ENCODE assay signal across 1 fruit fly cellular context in the genomic region with DNA sequence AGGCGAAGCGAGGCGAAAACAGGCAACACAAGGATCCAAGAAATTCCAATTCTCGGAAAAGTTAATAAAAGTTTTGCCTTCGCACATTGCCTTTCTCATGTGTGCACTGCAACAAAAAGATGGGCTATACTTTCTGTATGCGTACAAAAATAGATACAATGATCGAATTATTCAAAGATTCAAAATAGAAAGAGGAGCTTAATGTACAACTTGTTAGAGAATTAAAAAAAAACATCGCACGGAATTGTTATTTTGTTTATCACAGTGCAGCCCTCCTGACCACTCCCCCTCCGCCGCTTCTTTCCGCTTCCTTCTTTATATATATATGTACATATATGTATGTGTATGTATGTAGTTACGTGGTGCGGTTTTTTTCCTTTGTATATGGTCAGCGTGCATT.
TF ChIP-seq lines count a peak whose summit lies in the region.

No protein-coding gene starts in this region.

TF ChIP-seq in whole organism, embryonic, 481 proteins besides CTCF, POLR2A, EP300 and RAD21 (continued from another document and continues in another):
- TF ChIP-seq CG7928 (GFP tag; optimal IDR thresholded peaks at IDR 0.05; lab: Kevin White, UChicago): no peak
- TF ChIP-seq hkb (optimal IDR thresholded peaks at IDR 0.05; lab: Kevin White, UChicago): no peak
- no peak for TF ChIP-seq hkb (GFP tag; IDR thresholded peaks at IDR 0.05; lab: Robert Waterston, UW)
- TF ChIP-seq grn (GFP tag; optimal IDR thresholded peaks at IDR 0.05; lab: Kevin White, UChicago): no peak
- TF ChIP-seq fu2 (GFP tag; optimal IDR thresholded peaks at IDR 0.05; lab: Kevin White, UChicago): no peak
- TF ChIP-seq CG10979 (tag; optimal IDR thresholded peaks at IDR 0.05; lab: Kevin White, UChicago): peak; percentile 49
- TF ChIP-seq CG3065 (GFP tag; optimal IDR thresholded peaks at IDR 0.05; lab: Kevin White, UChicago): no peak
- no peak for TF ChIP-seq Doc3 (GFP tag; IDR thresholded peaks at IDR 0.05; lab: Robert Waterston, UW; ENCODE audit: partially characterized antibody)
- no peak for TF ChIP-seq CG10431 (GFP tag; optimal IDR thresholded peaks at IDR 0.05; lab: Kevin White, UChicago)
- no peak for TF ChIP-seq Fer1 (GFP tag; optimal IDR thresholded peaks at IDR 0.05; lab: Kevin White, UChicago)
- TF ChIP-seq Mrtf (GFP tag; IDR thresholded peaks at IDR 0.05; lab: Robert Waterston, UW): no peak; the same call in 2 of the 3 replicates
- no peak for TF ChIP-seq CG4730 (GFP tag; IDR thresholded peaks at IDR 0.05; lab: Robert Waterston, UW)
- TF ChIP-seq D19A (tag; optimal IDR thresholded peaks at IDR 0.05; lab: Kevin White, UChicago): no peak
- TF ChIP-seq CG3847 (GFP tag; IDR thresholded peaks at IDR 0.05; lab: Robert Waterston, UW): no peak
- TF ChIP-seq CG34422 (GFP tag; IDR thresholded peaks at IDR 0.05; lab: Robert Waterston, UW): peak; percentile 31; the same call in 1 of the 3 replicates
- TF ChIP-seq Fer2 (tag; optimal IDR thresholded peaks at IDR 0.05; lab: Kevin White, UChicago): no peak
- TF ChIP-seq klu (GFP tag; IDR thresholded peaks at IDR 0.05; lab: Robert Waterston, UW): no peak
- no peak for TF ChIP-seq lov (optimal IDR thresholded peaks at IDR 0.05; lab: Kevin White, UChicago)
- TF ChIP-seq lov (GFP tag; IDR thresholded peaks at IDR 0.05; lab: Robert Waterston, UW): no peak
- TF ChIP-seq tup (GFP tag; optimal IDR thresholded peaks at IDR 0.05; lab: Kevin White, UChicago): no peak
- TF ChIP-seq dati (GFP tag; IDR thresholded peaks at IDR 0.05; lab: Robert Waterston, UW): no peak
- TF ChIP-seq NC2β (GFP tag; optimal IDR thresholded peaks at IDR 0.05; lab: Kevin White, UChicago): no peak
- TF ChIP-seq Dref (GFP tag; IDR thresholded peaks at IDR 0.05; lab: Robert Waterston, UW): no peak
- TF ChIP-seq cg (GFP tag; optimal IDR thresholded peaks at IDR 0.05; lab: Kevin White, UChicago): no peak
- peak; percentile 8; the same call in 1 of the 3 replicates for TF ChIP-seq ase (GFP tag; IDR thresholded peaks at IDR 0.05; lab: Robert Waterston, UW)
- TF ChIP-seq pnt (GFP tag; optimal IDR thresholded peaks at IDR 0.05; lab: Kevin White, UChicago): no peak
- no peak for TF ChIP-seq Optix (GFP tag; IDR thresholded peaks at IDR 0.05; lab: Robert Waterston, UW)
- TF ChIP-seq Asciz (GFP tag; optimal IDR thresholded peaks at IDR 0.05; lab: Kevin White, UChicago): peak; percentile 21
- TF ChIP-seq CG7556 (GFP tag; optimal IDR thresholded peaks at IDR 0.05; lab: Kevin White, UChicago): no peak
- TF ChIP-seq CG5953 (GFP tag; IDR thresholded peaks at IDR 0.05; lab: Robert Waterston, UW): no peak
- no peak for TF ChIP-seq CG6813 (GFP tag; optimal IDR thresholded peaks at IDR 0.05; lab: Kevin White, UChicago)
- TF ChIP-seq CG12769 (tag; optimal IDR thresholded peaks at IDR 0.05; lab: Kevin White, UChicago): no peak
- TF ChIP-seq CG7839 (tag; optimal IDR thresholded peaks at IDR 0.05; lab: Kevin White, UChicago): peak; percentile 28
- peak; percentile 42; the same call in 1 of the 2 replicates for TF ChIP-seq CG17328 (GFP tag; IDR thresholded peaks at IDR 0.05; lab: Robert Waterston, UW)
- TF ChIP-seq Mes4 (GFP tag; optimal IDR thresholded peaks at IDR 0.05; lab: Kevin White, UChicago): no peak
- no peak for TF ChIP-seq Stat92E (GFP tag; optimal IDR thresholded peaks at IDR 0.05; lab: Kevin White, UChicago)
- TF ChIP-seq CG15269 (tag; optimal IDR thresholded peaks at IDR 0.05; lab: Kevin White, UChicago): no peak
- TF ChIP-seq CG17912 (GFP tag; optimal IDR thresholded peaks at IDR 0.05; lab: Kevin White, UChicago): no peak
- TF ChIP-seq ash1 (GFP tag; optimal IDR thresholded peaks at IDR 0.05; lab: Kevin White, UChicago): no peak
- 0 out of 3 replicates have a peak, but pooled peaks have one; percentile 15 for TF ChIP-seq Aef1 (GFP tag; IDR thresholded peaks at IDR 0.05; lab: Robert Waterston, UW)
- TF ChIP-seq CG2889 (GFP tag; IDR thresholded peaks at IDR 0.05; lab: Robert Waterston, UW): no peak
- TF ChIP-seq CG31441 (GFP tag; IDR thresholded peaks at IDR 0.05; lab: Robert Waterston, UW): no peak; the same call in 1 of the 2 replicates
- no peak for TF ChIP-seq jing (GFP tag; optimal IDR thresholded peaks at IDR 0.05; lab: Kevin White, UChicago)
- TF ChIP-seq CG8388 (GFP tag; optimal IDR thresholded peaks at IDR 0.05; lab: Kevin White, UChicago): peak; percentile 51
- no peak for TF ChIP-seq MTF-1 (GFP tag; optimal IDR thresholded peaks at IDR 0.05; lab: Kevin White, UChicago; ENCODE audit: borderline replicate concordance)
- TF ChIP-seq ewg (GFP tag; optimal IDR thresholded peaks at IDR 0.05; lab: Kevin White, UChicago): peak; percentile 4
- TF ChIP-seq jumu (GFP tag; optimal IDR thresholded peaks at IDR 0.05; lab: Kevin White, UChicago): no peak
- TF ChIP-seq gsb (GFP tag; IDR thresholded peaks at IDR 0.05; lab: Robert Waterston, UW): no peak
- TF ChIP-seq shn (GFP tag; optimal IDR thresholded peaks at IDR 0.05; lab: Kevin White, UChicago): no peak
- TF ChIP-seq slou (GFP tag; optimal IDR thresholded peaks at IDR 0.05; lab: Kevin White, UChicago): no peak
- TF ChIP-seq Ptx1 (GFP tag; IDR thresholded peaks at IDR 0.05; lab: Robert Waterston, UW): peak; percentile 42; the same call in 1 of the 2 replicates
- no peak for TF ChIP-seq dan (GFP tag; IDR thresholded peaks at IDR 0.05; lab: Robert Waterston, UW)
- no peak for TF ChIP-seq pzg (GFP tag; optimal IDR thresholded peaks at IDR 0.05; lab: Kevin White, UChicago)
- TF ChIP-seq CG5180 (GFP tag; optimal IDR thresholded peaks at IDR 0.05; lab: Kevin White, UChicago): no peak
- no peak for TF ChIP-seq CG33213 (GFP tag; optimal IDR thresholded peaks at IDR 0.05; lab: Kevin White, UChicago)
- no peak for TF ChIP-seq CG10543 (GFP tag; optimal IDR thresholded peaks at IDR 0.05; lab: Kevin White, UChicago)
- TF ChIP-seq usp (GFP tag; optimal IDR thresholded peaks at IDR 0.05; lab: Kevin White, UChicago): no peak
- TF ChIP-seq unc-4 (GFP tag; IDR thresholded peaks at IDR 0.05; lab: Robert Waterston, UW; ENCODE audit: partially characterized antibody): no peak
- no peak for TF ChIP-seq sob (GFP tag; IDR thresholded peaks at IDR 0.05; lab: Robert Waterston, UW)
- TF ChIP-seq BEAF-32 (GFP tag; optimal IDR thresholded peaks at IDR 0.05; lab: Kevin White, UChicago): no peak
- peak; percentile 35 for TF ChIP-seq CoRest (tag; optimal IDR thresholded peaks at IDR 0.05; lab: Kevin White, UChicago)
- no peak for TF ChIP-seq Dp (GFP tag; optimal IDR thresholded peaks at IDR 0.05; lab: Kevin White, UChicago)
- TF ChIP-seq CG6254 (GFP tag; optimal IDR thresholded peaks at IDR 0.05; lab: Kevin White, UChicago): no peak
- no peak for TF ChIP-seq seq (GFP tag; IDR thresholded peaks at IDR 0.05; lab: Robert Waterston, UW)
- TF ChIP-seq unpg (GFP tag; optimal IDR thresholded peaks at IDR 0.05; lab: Kevin White, UChicago): peak; percentile 48
- peak; percentile 84 for TF ChIP-seq Drgx (GFP tag; IDR thresholded peaks at IDR 0.05; lab: Robert Waterston, UW)
- TF ChIP-seq Abd-B (GFP tag; optimal IDR thresholded peaks at IDR 0.05; lab: Kevin White, UChicago): no peak
- TF ChIP-seq CG11696 (GFP tag; IDR thresholded peaks at IDR 0.05; lab: Robert Waterston, UW): no peak
- peak; percentile 70 to 84 for TF ChIP-seq bsh (GFP tag; optimal IDR thresholded peaks at IDR 0.05; lab: Kevin White, UChicago)
- no peak for TF ChIP-seq CG2120 (GFP tag; optimal IDR thresholded peaks at IDR 0.05; lab: Kevin White, UChicago)
- no peak for TF ChIP-seq Atf-2 (GFP tag; optimal IDR thresholded peaks at IDR 0.05; lab: Kevin White, UChicago)
- TF ChIP-seq CG15514 (GFP tag; optimal IDR thresholded peaks at IDR 0.05; lab: Kevin White, UChicago): no peak
- TF ChIP-seq CG18619 (GFP tag; optimal IDR thresholded peaks at IDR 0.05; lab: Kevin White, UChicago): no peak
- TF ChIP-seq CG15601 (tag; optimal IDR thresholded peaks at IDR 0.05; lab: Kevin White, UChicago): peak; percentile 53
- TF ChIP-seq gce (GFP tag; IDR thresholded peaks at IDR 0.05; lab: Robert Waterston, UW): no peak
- TF ChIP-seq CG4424 (GFP tag; optimal IDR thresholded peaks at IDR 0.05; lab: Kevin White, UChicago): peak; percentile 49
- TF ChIP-seq CG2712 (tag; optimal IDR thresholded peaks at IDR 0.05; lab: Kevin White, UChicago): peak; percentile 35
- no peak for TF ChIP-seq Vsx1 (GFP tag; optimal IDR thresholded peaks at IDR 0.05; lab: Kevin White, UChicago)
- no peak for TF ChIP-seq Sry-δ (GFP tag; optimal IDR thresholded peaks at IDR 0.05; lab: Kevin White, UChicago)
- TF ChIP-seq NfI (GFP tag; optimal IDR thresholded peaks at IDR 0.05; lab: Kevin White, UChicago): peak; percentile 1
- TF ChIP-seq CG10274 (GFP tag; optimal IDR thresholded peaks at IDR 0.05; lab: Kevin White, UChicago): no peak
- TF ChIP-seq NK7.1 (GFP tag; optimal IDR thresholded peaks at IDR 0.05; lab: Kevin White, UChicago): no peak
- TF ChIP-seq Chrac-16 (GFP tag; optimal IDR thresholded peaks at IDR 0.05; lab: Kevin White, UChicago): no peak
- no peak for TF ChIP-seq CG7357 (GFP tag; IDR thresholded peaks at IDR 0.05; lab: Robert Waterston, UW)
- TF ChIP-seq mam (GFP tag; optimal IDR thresholded peaks at IDR 0.05; lab: Kevin White, UChicago): no peak
- no peak for TF ChIP-seq CG9932 (GFP tag; IDR thresholded peaks at IDR 0.05; lab: Robert Waterston, UW)
- TF ChIP-seq CG12219 (GFP tag; optimal IDR thresholded peaks at IDR 0.05; lab: Kevin White, UChicago): no peak
- no peak for TF ChIP-seq CG12104 (GFP tag; optimal IDR thresholded peaks at IDR 0.05; lab: Kevin White, UChicago)
- TF ChIP-seq ken (GFP tag; IDR thresholded peaks at IDR 0.05; lab: Robert Waterston, UW): peak; percentile 65
- peak; percentile 38; the same call in 1 of the 2 replicates for TF ChIP-seq Rx (GFP tag; IDR thresholded peaks at IDR 0.05; lab: Robert Waterston, UW)
- TF ChIP-seq Ets65A (GFP tag; lab: Kevin White, UChicago): peak; percentile 42
- TF ChIP-seq CG18011 (GFP tag; optimal IDR thresholded peaks at IDR 0.05; lab: Kevin White, UChicago): no peak
- no peak for TF ChIP-seq CG3726 (GFP tag; IDR thresholded peaks at IDR 0.05; lab: Robert Waterston, UW)
- TF ChIP-seq CG34376 (GFP tag; optimal IDR thresholded peaks at IDR 0.05; lab: Kevin White, UChicago): no peak
- no peak for TF ChIP-seq Rfx (GFP tag; IDR thresholded peaks at IDR 0.05; lab: Robert Waterston, UW)
- no peak; the same call in 1 of the 2 replicates for TF ChIP-seq ranshi (GFP tag; IDR thresholded peaks at IDR 0.05; lab: Robert Waterston, UW)
- TF ChIP-seq dmrt99B (tag; optimal IDR thresholded peaks at IDR 0.05; lab: Kevin White, UChicago): peak; percentile 45
- TF ChIP-seq mld (GFP tag; IDR thresholded peaks at IDR 0.05; lab: Robert Waterston, UW; ENCODE audit: partially characterized antibody): no peak
- TF ChIP-seq CG12071 (GFP tag; optimal IDR thresholded peaks at IDR 0.05; lab: Kevin White, UChicago): no peak
- no peak for TF ChIP-seq zen (tag; optimal IDR thresholded peaks at IDR 0.05; lab: Kevin White, UChicago)
- TF ChIP-seq Hr51 (GFP tag; optimal IDR thresholded peaks at IDR 0.05; lab: Kevin White, UChicago): no peak
- no peak for TF ChIP-seq Meics (GFP tag; optimal IDR thresholded peaks at IDR 0.05; lab: Kevin White, UChicago)
- TF ChIP-seq rib (GFP tag; IDR thresholded peaks at IDR 0.05; lab: Robert Waterston, UW): no peak
- no peak for TF ChIP-seq Dfd (GFP tag; optimal IDR thresholded peaks at IDR 0.05; lab: Kevin White, UChicago)
- TF ChIP-seq CG12659 (GFP tag; optimal IDR thresholded peaks at IDR 0.05; lab: Kevin White, UChicago): no peak
- no peak for TF ChIP-seq Jarid2 (GFP tag; optimal IDR thresholded peaks at IDR 0.05; lab: Kevin White, UChicago)
- peak; percentile 5 for TF ChIP-seq nmo (GFP tag; optimal IDR thresholded peaks at IDR 0.05; lab: Kevin White, UChicago)
- 0 out of 2 replicates have a peak, but pooled peaks have one; percentile 11 for TF ChIP-seq wor (GFP tag; IDR thresholded peaks at IDR 0.05; lab: Robert Waterston, UW)
- TF ChIP-seq bab2 (GFP tag; optimal IDR thresholded peaks at IDR 0.05; lab: Kevin White, UChicago): no peak
- TF ChIP-seq CG2116 (GFP tag; optimal IDR thresholded peaks at IDR 0.05; lab: Kevin White, UChicago): no peak
- no peak for TF ChIP-seq CG10147 (GFP tag; optimal IDR thresholded peaks at IDR 0.05; lab: Kevin White, UChicago)
- no peak for TF ChIP-seq cas (GFP tag; IDR thresholded peaks at IDR 0.05; lab: Robert Waterston, UW)
- TF ChIP-seq mirr (GFP tag; optimal IDR thresholded peaks at IDR 0.05; lab: Kevin White, UChicago): no peak
- TF ChIP-seq en (GFP tag; optimal IDR thresholded peaks at IDR 0.05; lab: Kevin White, UChicago): no peak
- peak; percentile 19; the same call in 2 of the 3 replicates for TF ChIP-seq croc (GFP tag; conservative IDR thresholded peaks at IDR 0.05; lab: Robert Waterston, UW)
- TF ChIP-seq ind (GFP tag; optimal IDR thresholded peaks at IDR 0.05; lab: Kevin White, UChicago): peak; percentile 2
- no peak for TF ChIP-seq Myb (GFP tag; optimal IDR thresholded peaks at IDR 0.05; lab: Kevin White, UChicago)
- TF ChIP-seq CG9817 (tag; optimal IDR thresholded peaks at IDR 0.05; lab: Kevin White, UChicago): no peak
- no peak for TF ChIP-seq CG15073 (GFP tag; optimal IDR thresholded peaks at IDR 0.05; lab: Kevin White, UChicago)
- TF ChIP-seq CG11093 (GFP tag; IDR thresholded peaks at IDR 0.05; lab: Robert Waterston, UW): 0 out of 3 replicates have a peak, but pooled peaks have one; percentile 36
- no peak for TF ChIP-seq CG1529 (GFP tag; optimal IDR thresholded peaks at IDR 0.05; lab: Kevin White, UChicago)
- TF ChIP-seq CG8924 (tag; optimal IDR thresholded peaks at IDR 0.05; lab: Kevin White, UChicago): no peak
- no peak for TF ChIP-seq CG6175 (GFP tag; IDR thresholded peaks at IDR 0.05; lab: Robert Waterston, UW)
- no peak for TF ChIP-seq prd (optimal IDR thresholded peaks at IDR 0.05; lab: Kevin White, UChicago)
- peak; percentile 65; the same call in 2 of the 3 replicates for TF ChIP-seq prd (GFP tag; IDR thresholded peaks at IDR 0.05; lab: Robert Waterston, UW)
- TF ChIP-seq Xbp1 (GFP tag; optimal IDR thresholded peaks at IDR 0.05; lab: Kevin White, UChicago): peak; percentile 42
- no peak for TF ChIP-seq CG16779 (GFP tag; IDR thresholded peaks at IDR 0.05; lab: Robert Waterston, UW)
- TF ChIP-seq inv (GFP tag; IDR thresholded peaks at IDR 0.05; lab: Robert Waterston, UW; ENCODE audit: partially characterized antibody): no peak
- peak; percentile 33; the same call in 1 of the 2 replicates for TF ChIP-seq ttk (GFP tag; IDR thresholded peaks at IDR 0.05; lab: Robert Waterston, UW)
- TF ChIP-seq Mad (GFP tag; optimal IDR thresholded peaks at IDR 0.05; lab: Kevin White, UChicago): no peak
- TF ChIP-seq gcm (GFP tag; optimal IDR thresholded peaks at IDR 0.05; lab: Kevin White, UChicago): no peak
- TF ChIP-seq CG1603 (tag; optimal IDR thresholded peaks at IDR 0.05; lab: Kevin White, UChicago): peak; percentile 35
